Worm (Caenorhabditis elegans) whole organism, L1 larva: Measurements from ENCODE around the gene svh-11.
A peak's percentile ranks its signal among the peaks of the same experiment; 100 is the strongest.

ENCODE experiments used
- aha-1 ChIP-seq: fragments of 150-350 bp; optimal IDR thresholded peaks from 2 replicates; lab custom pipeline; 2014; ENCODE audit warnings: missing biosample characterization, missing genetic modification characterization
- ceh-90 ChIP-seq: sonication (generic microtip); optimal IDR thresholded peaks from 2 replicates; lab custom pipeline; 2016; ENCODE audit warnings: missing genetic modification characterization, missing compliant biosample characterization
- lin-13 ChIP-seq: fragments of 150-350 bp; optimal IDR thresholded peaks from 2 replicates; lab custom pipeline; 2014; ENCODE audit warnings: missing biosample characterization, missing genetic modification reagents, missing genetic modification characterization
- lsy-2 ChIP-seq, 2 experiments: fragments of 150-350 bp; optimal IDR thresholded peaks; 2 replicates each; lab custom pipeline; 2014; ENCODE audit warnings: missing biosample characterization in 2 of 2, missing genetic modification characterization in 2 of 2
- mep-1 ChIP-seq: fragments of 150-350 bp; optimal IDR thresholded peaks from 2 replicates; lab custom pipeline; 2014; ENCODE audit warnings: missing biosample characterization, missing genetic modification characterization
- sptf-1 ChIP-seq: fragments of 150-350 bp; optimal IDR thresholded peaks from 2 replicates; lab custom pipeline; 2014; ENCODE audit warnings: missing biosample characterization, missing genetic modification characterization
- tbx-2 ChIP-seq: sonication (generic microtip); optimal IDR thresholded peaks from 2 replicates; lab custom pipeline; 2016; ENCODE audit warnings: missing genetic modification characterization, missing compliant biosample characterization
- unc-62 ChIP-seq: fragments of 150-350 bp; optimal IDR thresholded peaks from 2 replicates; lab custom pipeline; 2014; ENCODE audit warnings: missing biosample characterization, missing genetic modification reagents, missing genetic modification characterization
- ztf-11 ChIP-seq, 2 experiments: sonication (generic microtip); optimal IDR thresholded peaks; 2 replicates each; lab custom pipeline; 2016 to 2017; ENCODE audit warnings: missing genetic modification characterization in 2 of 2, missing biosample characterization in 1 of 2, missing compliant biosample characterization in 1 of 2

DNA sequence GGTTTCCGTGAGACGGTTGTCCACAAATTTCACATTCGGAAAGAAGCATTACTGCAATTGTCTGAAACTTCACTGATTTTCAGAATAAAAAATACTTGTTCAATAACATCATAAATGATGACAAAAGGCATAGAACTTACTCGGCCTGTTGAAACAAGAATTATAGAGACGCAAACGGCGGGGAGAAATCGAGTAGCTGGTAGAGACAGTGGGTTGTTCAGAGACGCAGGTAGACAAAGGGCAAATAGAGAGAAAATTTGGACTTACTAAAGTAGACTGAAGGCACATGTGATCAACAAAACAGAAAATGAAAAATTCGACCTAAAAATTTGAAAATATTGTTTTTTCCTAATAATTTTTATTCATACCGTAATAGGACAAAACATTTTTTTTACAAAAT is 52.8 kb downstream of the svh-11 start, which contains the start of gene nhr-182:
- TF ChIP-seq ztf-11 (tag; optimal IDR thresholded peaks at IDR 0.05; lab: Kevin White, UChicago) = no peak
- TF ChIP-seq lsy-2 (tag; optimal IDR thresholded peaks at IDR 0.05; lab: Kevin White, UChicago) = peak; percentile 2 to 43
- TF ChIP-seq sptf-1 (tag; lab: Kevin White, UChicago) = no peak
- no peak for TF ChIP-seq unc-62 (GFP tag; lab: Kevin White, UChicago)
- TF ChIP-seq mep-1 (tag; lab: Kevin White, UChicago) = peak; percentile 34
- no peak for TF ChIP-seq aha-1 (tag; lab: Kevin White, UChicago)
- TF ChIP-seq lin-13 (GFP tag; lab: Kevin White, UChicago) = no peak
- TF ChIP-seq ceh-90 (tag; lab: Kevin White, UChicago) = no peak
- peak; percentile 24 for TF ChIP-seq tbx-2
